Fruit fly (Drosophila melanogaster) whole organism, embryonic: ENCODE data around the gene cic.
A peak's percentile ranks its signal among the peaks of the same experiment; 100 is the strongest.

Experiments used
- Bdp1 ChIP-seq: fragments of 200-800 bp; sonication (Bioruptor generic); optimal IDR thresholded peaks from 3 replicates; lab custom pipeline; 2016; ENCODE audit warnings: missing biosample characterization, missing genetic modification characterization
- CG10462 ChIP-seq: fragments of 200-800 bp; sonication (Bioruptor generic); optimal IDR thresholded peaks from 2 replicates; lab custom pipeline; 2016; ENCODE audit warnings: missing biosample characterization, missing genetic modification characterization
- CG11560 ChIP-seq: fragments of 200-800 bp; sonication (Bioruptor generic); IDR thresholded peaks from 3 replicates; pipeline ENCODE4 v1.3.6; 2022; ENCODE audit warnings: missing biosample characterization, missing genetic modification characterization
- CG11723 ChIP-seq: fragments of 200-800 bp; sonication (Bioruptor generic); optimal IDR thresholded peaks from 2 replicates; lab custom pipeline; 2017; ENCODE audit warnings: missing biosample characterization, mild to moderate bottlenecking, missing genetic modification characterization
- CG12071 ChIP-seq: fragments of 200-800 bp; sonication (Bioruptor generic); optimal IDR thresholded peaks from 3 replicates; lab custom pipeline; 2018; ENCODE audit warnings: missing biosample characterization, mild to moderate bottlenecking, missing genetic modification characterization
- CG12155 ChIP-seq: fragments of 200-800 bp; sonication (Bioruptor generic); optimal IDR thresholded peaks from 3 replicates; lab custom pipeline; 2016; ENCODE audit warnings: missing biosample characterization, missing genetic modification characterization
- CG12744 ChIP-seq: fragments of 200-800 bp; sonication (Bioruptor generic); optimal IDR thresholded peaks from 2 replicates; lab custom pipeline; 2016; ENCODE audit warnings: missing biosample characterization, missing genetic modification characterization
- CG13424 ChIP-seq: fragments of 200-800 bp; sonication (Bioruptor generic); optimal IDR thresholded peaks from 2 replicates; lab custom pipeline; 2019; ENCODE audit warnings: missing biosample characterization, mild to moderate bottlenecking, missing genetic modification characterization, moderate library complexity
- CG15514 ChIP-seq: fragments of 200-800 bp; sonication (Bioruptor generic); optimal IDR thresholded peaks from 3 replicates; lab custom pipeline; 2017; ENCODE audit warnings: missing biosample characterization, missing genetic modification characterization, mild to moderate bottlenecking, moderate library complexity, missing genetic modification reagents
- CG15696 ChIP-seq: fragments of 200-800 bp; sonication (Bioruptor generic); optimal IDR thresholded peaks from 2 replicates; lab custom pipeline; 2019; ENCODE audit warnings: missing biosample characterization, mild to moderate bottlenecking, missing genetic modification characterization, moderate library complexity
- CG1647 ChIP-seq: fragments of 200-800 bp; sonication (Bioruptor generic); optimal IDR thresholded peaks from 3 replicates; lab custom pipeline; 2016; ENCODE audit warnings: missing biosample characterization, missing genetic modification characterization
- CG16815 ChIP-seq: fragments of 200-800 bp; sonication (Bioruptor generic); optimal IDR thresholded peaks from 3 replicates; lab custom pipeline; 2017; ENCODE audit warnings: missing biosample characterization, mild to moderate bottlenecking, missing genetic modification characterization
- CG2120 ChIP-seq: fragments of 200-800 bp; sonication (Bioruptor generic); optimal IDR thresholded peaks from 3 replicates; lab custom pipeline; 2016; ENCODE audit warnings: missing biosample characterization, missing genetic modification characterization
- CG2199 ChIP-seq: fragments of 200-800 bp; sonication (Bioruptor generic); IDR thresholded peaks from 3 replicates; pipeline ENCODE4 v1.3.6; 2022; ENCODE audit warnings: missing biosample characterization, missing genetic modification characterization
- CG3281 ChIP-seq: fragments of 200-800 bp; sonication (Bioruptor generic); optimal IDR thresholded peaks from 3 replicates; lab custom pipeline; 2017; ENCODE audit warnings: missing biosample characterization, mild to moderate bottlenecking, missing genetic modification characterization
- CG4328 ChIP-seq: fragments of 200-800 bp; sonication (Bioruptor generic); optimal IDR thresholded peaks from 3 replicates; lab custom pipeline; 2017; ENCODE audit warnings: missing biosample characterization, missing genetic modification reagents, missing genetic modification characterization
- CG4360 ChIP-seq: fragments of 200-800 bp; sonication (Bioruptor generic); IDR thresholded peaks from 2 replicates; pipeline ENCODE4 v1.3.6; 2022; ENCODE audit warnings: missing biosample characterization, missing genetic modification characterization
- CG4730 ChIP-seq: fragments of 200-800 bp; sonication (Bioruptor generic); IDR thresholded peaks from 2 replicates; pipeline ENCODE4 v1.3.6; 2022; ENCODE audit warnings: missing biosample characterization, missing genetic modification characterization
- CG6254 ChIP-seq: fragments of 200-800 bp; sonication (Bioruptor generic); optimal IDR thresholded peaks from 3 replicates; lab custom pipeline; 2017; ENCODE audit warnings: mild to moderate bottlenecking, missing biosample characterization, missing genetic modification reagents, missing genetic modification characterization
- CG6272 ChIP-seq: fragments of 200-800 bp; sonication (Bioruptor generic); IDR thresholded peaks from 2 replicates; pipeline ENCODE4 v1.3.6; 2022; ENCODE audit warnings: missing biosample characterization, missing genetic modification characterization
- CG6654 ChIP-seq: fragments of 200-800 bp; sonication (Bioruptor generic); optimal IDR thresholded peaks from 2 replicates; lab custom pipeline; 2017; ENCODE audit warnings: missing biosample characterization, mild to moderate bottlenecking, missing genetic modification characterization
- CG6683 ChIP-seq: fragments of 200-800 bp; sonication (Bioruptor generic); optimal IDR thresholded peaks from 2 replicates; lab custom pipeline; 2017; ENCODE audit warnings: missing biosample characterization, mild to moderate bottlenecking, missing genetic modification characterization, missing genetic modification reagents
- CG7928 ChIP-seq: fragments of 200-800 bp; sonication (Bioruptor generic); optimal IDR thresholded peaks from 2 replicates; lab custom pipeline; 2017; ENCODE audit warnings: missing biosample characterization, mild to moderate bottlenecking, missing genetic modification characterization
- CG8944 ChIP-seq: fragments of 200-800 bp; sonication (Bioruptor generic); optimal IDR thresholded peaks from 3 replicates; lab custom pipeline; 2016; ENCODE audit warnings: missing biosample characterization, missing genetic modification characterization
- CG9817 ChIP-seq: fragments of 200-800 bp; sonication (Bioruptor generic); optimal IDR thresholded peaks from 2 replicates; lab custom pipeline; 2018; ENCODE audit warnings: missing biosample characterization, mild to moderate bottlenecking, missing genetic modification characterization, moderate library complexity
- CHES-1-like ChIP-seq: fragments of 200-800 bp; sonication (Bioruptor generic); optimal IDR thresholded peaks from 2 replicates; lab custom pipeline; 2016; ENCODE audit warnings: missing biosample characterization, missing genetic modification characterization
- CrebB ChIP-seq: fragments of 200-800 bp; sonication (Bioruptor generic); optimal IDR thresholded peaks from 3 replicates; lab custom pipeline; 2018; ENCODE audit warnings: missing biosample characterization, mild to moderate bottlenecking, missing genetic modification characterization
- D19B ChIP-seq: fragments of 200-800 bp; sonication (Bioruptor generic); optimal IDR thresholded peaks from 2 replicates; lab custom pipeline; 2017; ENCODE audit warnings: missing biosample characterization, mild to moderate bottlenecking, missing genetic modification characterization
- Dfd ChIP-seq, 2 experiments: fragments of >200 bp; optimal IDR thresholded peaks; 2 replicates each; lab custom pipeline; 2017; ENCODE audit warnings: missing biosample characterization in 2 of 2, missing genetic modification characterization in 2 of 2
- Drgx ChIP-seq: fragments of 200-800 bp; sonication (Bioruptor generic); IDR thresholded peaks from 2 replicates; pipeline ENCODE4 v1.3.6; 2022; ENCODE audit warnings: missing biosample characterization, missing genetic modification characterization
- Elba2 ChIP-seq: fragments of 200-800 bp; sonication (Bioruptor generic); optimal IDR thresholded peaks from 3 replicates; lab custom pipeline; 2016; ENCODE audit warnings: missing biosample characterization, missing genetic modification characterization
- Mad ChIP-seq: fragments of 200-800 bp; sonication (Bioruptor generic); optimal IDR thresholded peaks from 2 replicates; lab custom pipeline; 2016; ENCODE audit warnings: missing biosample characterization, missing genetic modification characterization
- NFAT ChIP-seq: fragments of 200-800 bp; sonication (Bioruptor generic); IDR thresholded peaks from 2 replicates; pipeline ENCODE4 v1.3.6; 2022; ENCODE audit warnings: missing biosample characterization, missing genetic modification characterization
- Ptx1 ChIP-seq: fragments of 200-800 bp; sonication (Bioruptor generic); IDR thresholded peaks from 2 replicates; pipeline ENCODE4 v1.3.6; 2022; ENCODE audit warnings: missing biosample characterization, missing genetic modification characterization
- Six4 ChIP-seq: fragments of 200-800 bp; sonication (Bioruptor generic); optimal IDR thresholded peaks from 2 replicates; lab custom pipeline; 2016; ENCODE audit warnings: missing biosample characterization, missing genetic modification characterization
- bcd ChIP-seq: fragments of 200-800 bp; sonication (Bioruptor generic); optimal IDR thresholded peaks from 2 replicates; lab custom pipeline; 2017; ENCODE audit warnings: missing biosample characterization, mild to moderate bottlenecking, missing genetic modification characterization
- chif ChIP-seq, 2 experiments: fragments of 200-800 bp; sonication (Bioruptor generic); optimal IDR thresholded peaks; 3 replicates each; lab custom pipeline; 2016; ENCODE audit warnings: missing biosample characterization in 2 of 2, missing genetic modification characterization in 2 of 2
- cwo ChIP-seq: fragments of 200-800 bp; sonication (Bioruptor generic); optimal IDR thresholded peaks from 3 replicates; lab custom pipeline; 2017; ENCODE audit warnings: missing biosample characterization, missing genetic modification characterization, mild to moderate bottlenecking, moderate library complexity, missing genetic modification reagents
- danr ChIP-seq: fragments of 200-800 bp; sonication (Bioruptor generic); IDR thresholded peaks from 2 replicates; pipeline ENCODE4 v1.3.6; 2022; ENCODE audit warnings: missing biosample characterization, missing genetic modification characterization
- dysf ChIP-seq: fragments of 200-800 bp; sonication (Bioruptor generic); IDR thresholded peaks from 3 replicates; pipeline ENCODE4 v1.3.6; 2022; ENCODE audit warnings: missing biosample characterization, missing genetic modification characterization
- fd96Cb ChIP-seq: fragments of 200-800 bp; sonication (Bioruptor generic); optimal IDR thresholded peaks from 2 replicates; lab custom pipeline; 2018; ENCODE audit warnings: missing biosample characterization, mild to moderate bottlenecking, missing genetic modification characterization, moderate library complexity
- fu2 ChIP-seq: fragments of 200-800 bp; sonication (Bioruptor generic); optimal IDR thresholded peaks from 2 replicates; lab custom pipeline; 2016; ENCODE audit warnings: missing biosample characterization, missing genetic modification characterization
- gsb ChIP-seq: fragments of 200-800 bp; sonication (Bioruptor generic); IDR thresholded peaks from 2 replicates; pipeline ENCODE4 v1.3.6; 2022; ENCODE audit warnings: missing biosample characterization, missing genetic modification characterization
- gt ChIP-seq: fragments of 200-800 bp; sonication (Bioruptor generic); IDR thresholded peaks from 2 replicates; pipeline ENCODE4 v1.3.6; 2022; ENCODE audit warnings: missing biosample characterization, missing genetic modification characterization
- hth ChIP-seq: fragments of >200 bp; optimal IDR thresholded peaks from 2 replicates; lab custom pipeline; 2017; ENCODE audit warnings: inconsistent platforms
- lilli ChIP-seq: fragments of 200-800 bp; sonication (Bioruptor generic); optimal IDR thresholded peaks from 3 replicates; lab custom pipeline; 2016; ENCODE audit warnings: missing biosample characterization, missing genetic modification characterization
- pho ChIP-seq: fragments of 200-800 bp; sonication (Bioruptor generic); optimal IDR thresholded peaks from 2 replicates; lab custom pipeline; 2016; ENCODE audit warnings: missing biosample characterization, missing genetic modification characterization
- sc ChIP-seq, 3 experiments: fragments of >200 bp in 2 of 3; fragments of 200-800 bp in 1 of 3; sonication (Bioruptor generic) in 1 of 3; optimal IDR thresholded peaks; 2 replicates in 2 of 3; 3 replicates in 1 of 3; lab custom pipeline; 2017; ENCODE audit warnings: mild to moderate bottlenecking in 1 of 3, missing biosample characterization in 1 of 3, missing genetic modification characterization in 1 of 3, missing genetic modification reagents in 1 of 3
- sr ChIP-seq: fragments of 200-800 bp; sonication (Bioruptor generic); IDR thresholded peaks from 3 replicates; pipeline ENCODE4 v1.3.6; 2022; ENCODE audit warnings: missing biosample characterization, missing genetic modification characterization
- tgo ChIP-seq: fragments of 200-800 bp; sonication (Bioruptor generic); IDR thresholded peaks from 3 replicates; pipeline ENCODE4 v1.3.6; 2022; ENCODE audit warnings: missing biosample characterization, missing genetic modification characterization
- zen ChIP-seq: fragments of 200-800 bp; sonication (Bioruptor generic); optimal IDR thresholded peaks from 3 replicates; lab custom pipeline; 2018; ENCODE audit warnings: missing biosample characterization, mild to moderate bottlenecking, missing genetic modification characterization, moderate library complexity

The cic gene

DNA sequence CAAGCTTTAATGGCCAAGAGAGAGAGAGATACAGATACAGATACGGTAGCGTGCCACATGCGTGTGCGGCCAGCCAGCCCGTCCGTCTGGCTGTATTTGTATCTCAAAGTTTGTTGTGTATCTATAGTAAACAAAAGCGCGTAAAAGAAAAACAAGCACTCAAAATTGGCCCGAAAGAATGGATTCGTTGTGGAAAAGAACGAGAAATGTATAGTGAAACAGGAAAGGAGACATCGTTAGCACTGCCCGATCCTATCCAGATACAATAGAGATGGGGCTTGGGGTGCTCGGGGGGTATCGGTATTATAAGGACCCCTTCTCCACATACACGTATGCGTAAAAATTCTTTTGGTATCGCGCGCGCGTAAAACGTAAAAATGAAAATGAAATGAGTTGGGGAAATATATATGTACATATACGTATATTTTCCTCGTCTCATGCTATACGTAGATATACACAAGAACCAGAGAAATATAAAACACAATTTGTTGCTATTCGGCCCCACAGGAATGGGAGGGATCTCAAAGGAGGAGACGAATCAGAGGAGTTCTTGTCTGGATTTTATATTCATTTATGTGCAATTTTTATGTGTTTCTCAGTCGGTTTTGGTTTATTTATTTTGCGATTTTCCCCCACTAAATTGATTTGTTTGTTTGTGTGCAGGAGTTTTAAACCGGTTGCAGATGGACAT lies 11.4 kb downstream of the cic start (continued):
- TF ChIP-seq Bdp1 (GFP tag; lab: Kevin White, UChicago) (no peak), CHES-1-like (GFP tag; lab: Kevin White, UChicago) (no peak), Drgx (GFP tag; lab: Robert Waterston, UW) (no peak), Six4 (GFP tag; lab: Kevin White, UChicago) (no peak), CG11723 (GFP tag; lab: Kevin White, UChicago) (peak; percentile 46), CG12155 (GFP tag; lab: Kevin White, UChicago) (no peak), CG15696 (tag; lab: Kevin White, UChicago) (peak; percentile 34), gsb (GFP tag; lab: Robert Waterston, UW) (no peak), chif (GFP tag; optimal IDR thresholded peaks at IDR 0.05; lab: Kevin White, UChicago) (no peak), CG4328 (GFP tag; lab: Kevin White, UChicago) (peak; percentile 38), Ptx1 (GFP tag; lab: Robert Waterston, UW) (no peak), CG6254 (no peak), CG9817 (tag; lab: Kevin White, UChicago) (no peak), CG4730 (GFP tag; lab: Robert Waterston, UW) (no peak), CG7928 (GFP tag; lab: Kevin White, UChicago) (no peak), CG13424 (tag; lab: Kevin White, UChicago) (no peak), CG6654 (GFP tag; lab: Kevin White, UChicago) (no peak), CG8944 (GFP tag; lab: Kevin White, UChicago) (no peak), CG12744 (GFP tag; lab: Kevin White, UChicago) (no peak), CG6272 (no peak), CG10462 (GFP tag; lab: Kevin White, UChicago) (no peak), lilli (no peak), NFAT (GFP tag; lab: Robert Waterston, UW) (no peak), CG11560 (tag; lab: Robert Waterston, UW) (no peak), tgo (GFP tag; lab: Robert Waterston, UW) (no peak), CG15514 (GFP tag; lab: Kevin White, UChicago) (peak; percentile 25), sr (GFP tag; lab: Robert Waterston, UW) (no peak), pho (GFP tag; lab: Kevin White, UChicago) (no peak), Elba2 (no peak), Mad (GFP tag; lab: Kevin White, UChicago) (no peak), sc (optimal IDR thresholded peaks at IDR 0.05; lab: Kevin White, UChicago) (no peak), sc (GFP tag; optimal IDR thresholded peaks at IDR 0.05; lab: Kevin White, UChicago) (no peak), CrebB (tag; lab: Kevin White, UChicago) (peak; percentile 56), CG6683 (no peak), dysf (no peak), CG1647 (GFP tag; lab: Kevin White, UChicago) (peak; percentile 19), zen (tag; lab: Kevin White, UChicago) (no peak), D19B (no peak), gt (GFP tag; lab: Robert Waterston, UW) (no peak), danr (no peak), CG3281 (GFP tag; lab: Kevin White, UChicago) (peak; percentile 20), CG12071 (peak; percentile 46), fu2 (GFP tag; lab: Kevin White, UChicago) (no peak), CG2120 (GFP tag; lab: Kevin White, UChicago) (no peak), fd96Cb (tag; lab: Kevin White, UChicago) (no peak), CG16815 (GFP tag; lab: Kevin White, UChicago) (no peak), hth (lab: Kevin White, UChicago) (no peak), bcd (no peak), cwo (peak; percentile 36), CG2199 (GFP tag; lab: Robert Waterston, UW) (no peak), Dfd (GFP tag; optimal IDR thresholded peaks at IDR 0.05; lab: Kevin White, UChicago) (no peak), CG4360 (GFP tag; lab: Robert Waterston, UW) (no peak)
